Worm (Caenorhabditis elegans): ENCODE results near the gene cnd-1.

The cnd-1 gene

DNA sequence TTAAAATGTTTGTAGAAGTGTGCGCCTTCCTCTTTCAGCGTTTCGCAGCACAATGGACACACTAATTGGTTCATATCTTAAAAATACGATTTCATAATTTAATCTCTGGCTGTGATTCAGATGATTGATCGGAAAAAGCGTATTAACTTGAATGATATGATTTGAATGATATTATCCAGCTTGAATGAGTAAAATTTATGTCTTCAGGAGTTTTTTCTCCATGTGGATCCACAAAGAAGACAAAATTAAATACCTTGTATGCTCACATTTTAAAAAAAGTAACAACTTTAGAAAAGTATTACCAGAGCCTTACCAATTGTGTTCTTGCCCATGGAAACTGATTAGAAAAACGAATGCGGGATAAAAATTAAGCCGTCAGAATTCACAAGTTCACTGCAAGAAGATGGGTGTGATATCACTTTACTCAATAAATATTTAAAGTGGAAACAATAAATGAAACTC is 29.0 kb upstream of the cnd-1 start, which contains the start of gene ztf-8:
Gene ztf-8, minus strand, starts transcription at position 76 of the 462 bp plus-strand sequence.
- peak; percentile 38 for TF ChIP-seq crh-2 (tag; optimal IDR thresholded peaks at IDR 0.05)
- peak in 1 of 2 experiments; percentile 49 for TF ChIP-seq lsy-2 (tag; optimal IDR thresholded peaks at IDR 0.05)
- TF ChIP-seq fos-1 (tag; optimal IDR thresholded peaks at IDR 0.05) = no peak
- peak; percentile 31 for TF ChIP-seq ztf-4 (tag; optimal IDR thresholded peaks at IDR 0.05)
- TF ChIP-seq C34F6.9 (tag; optimal IDR thresholded peaks at IDR 0.05) = peak; percentile 25
- TF ChIP-seq nhr-12 (tag; optimal IDR thresholded peaks at IDR 0.05) = no peak
- peak; percentile 37 for TF ChIP-seq ama-1 (optimal IDR thresholded peaks at IDR 0.05)

DNA sequence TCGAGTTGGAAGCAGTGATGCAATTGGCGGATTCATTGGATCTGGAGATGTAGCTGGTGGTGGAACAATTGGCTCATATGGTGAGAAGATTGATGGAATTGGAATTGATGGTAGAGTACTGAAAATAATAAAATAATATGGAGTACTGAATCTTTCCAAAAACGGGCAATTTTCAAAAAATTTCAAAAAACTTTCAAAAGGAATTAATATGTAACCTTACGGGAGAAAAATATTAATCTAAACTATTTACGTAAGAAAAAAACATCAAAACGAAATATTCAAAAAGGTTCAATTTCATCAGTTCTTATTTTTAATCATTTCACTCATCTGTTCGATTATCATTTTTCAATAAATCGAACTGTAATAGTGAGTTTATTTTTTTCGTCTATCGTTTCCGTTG is 25.4 kb upstream of the cnd-1 start, which contains the start of gene ZC395.4:
Gene ZC395.4, plus strand, starts transcription at position 301 of the 400 bp plus-strand sequence.
- TF ChIP-seq elt-3 (tag; optimal IDR thresholded peaks at IDR 0.05) = no peak
- TF ChIP-seq ztf-4 (tag; optimal IDR thresholded peaks at IDR 0.05) = no peak
- no peak for TF ChIP-seq mbf-1 (tag; optimal IDR thresholded peaks at IDR 0.05)
- TF ChIP-seq nhr-77 (tag; optimal IDR thresholded peaks at IDR 0.05) = no peak
- TF ChIP-seq elt-1 (tag; optimal IDR thresholded peaks at IDR 0.05) = no peak

DNA sequence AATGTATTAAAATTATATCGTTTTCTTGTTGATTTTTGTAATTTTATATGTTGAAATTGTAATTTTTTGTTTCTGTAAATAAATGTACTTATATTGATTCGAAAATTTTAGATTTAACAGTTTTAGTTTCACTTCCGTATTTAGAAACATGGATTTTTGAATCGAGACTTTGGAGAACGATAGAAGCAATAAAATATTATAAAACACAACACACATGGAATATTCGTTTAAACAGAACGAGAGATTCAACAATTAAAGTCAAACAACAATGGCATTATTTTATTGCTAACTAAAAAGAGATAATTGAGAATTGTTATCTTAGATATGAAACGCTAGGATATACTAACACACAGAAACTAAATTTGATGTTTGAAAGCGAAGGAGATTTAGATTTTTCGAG is 24.0 kb upstream of the cnd-1 start:
- TF ChIP-seq nhr-6 (tag; optimal IDR thresholded peaks at IDR 0.05) (no peak), lsy-2 (tag; optimal IDR thresholded peaks at IDR 0.05) (no peak), nhr-12 (tag; optimal IDR thresholded peaks at IDR 0.05) (no peak), alr-1 (tag; optimal IDR thresholded peaks at IDR 0.05) (no peak), elt-1 (tag; optimal IDR thresholded peaks at IDR 0.05) (no peak), fos-1 (tag; optimal IDR thresholded peaks at IDR 0.05) (no peak), F13H6.1 (tag; optimal IDR thresholded peaks at IDR 0.05) (no peak), zag-1 (tag; optimal IDR thresholded peaks at IDR 0.05) (no peak), nhr-21 (tag; optimal IDR thresholded peaks at IDR 0.05) (no peak), elt-3 (tag; optimal IDR thresholded peaks at IDR 0.05) (no peak), nhr-25 (tag; optimal IDR thresholded peaks at IDR 0.05) (no peak), lin-39 (tag; optimal IDR thresholded peaks at IDR 0.05) (no peak), ZK546.5 (tag; optimal IDR thresholded peaks at IDR 0.05) (no peak), mbf-1 (tag; optimal IDR thresholded peaks at IDR 0.05) (no peak), ceh-82 (tag; optimal IDR thresholded peaks at IDR 0.05) (no peak), unc-55 (GFP tag; optimal IDR thresholded peaks at IDR 0.05) (no peak), unc-62 (GFP tag; optimal IDR thresholded peaks at IDR 0.05) (no peak), nhr-10 (tag; optimal IDR thresholded peaks at IDR 0.05) (no peak), dmd-4 (tag; optimal IDR thresholded peaks at IDR 0.05) (no peak)

DNA sequence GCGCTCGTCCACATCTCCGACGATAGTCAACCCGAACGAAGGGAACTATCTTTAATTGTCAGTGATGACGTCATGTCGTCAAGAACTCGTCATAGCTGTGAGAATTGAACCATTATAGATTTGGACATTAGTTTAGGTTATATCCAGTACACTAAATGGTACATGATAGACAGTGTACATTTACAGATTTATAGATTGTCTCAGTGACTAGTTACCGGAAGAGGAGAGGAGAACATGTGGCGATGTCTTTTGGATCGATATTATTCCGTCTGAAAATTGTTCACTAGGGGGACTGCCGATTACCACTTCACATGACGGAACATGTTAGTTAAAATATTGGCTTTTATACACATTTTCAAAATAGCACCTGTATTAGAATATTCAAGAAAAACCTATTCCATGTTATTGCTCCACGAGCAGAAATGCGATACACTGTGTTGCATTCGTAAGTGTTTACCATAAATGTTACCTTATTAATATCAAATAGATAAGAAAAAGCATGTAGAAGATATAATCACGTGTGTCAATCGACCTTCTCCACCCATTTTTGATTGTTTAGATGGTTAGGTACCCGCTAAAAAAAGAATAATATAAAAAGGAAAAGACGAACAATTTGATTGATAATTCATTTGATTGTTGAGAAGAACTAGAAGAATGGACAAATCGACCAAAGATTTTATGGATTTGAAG is 22.9 kb upstream of the cnd-1 start, which contains the start of gene ZC395.5:
Gene ZC395.5, plus strand, starts transcription at position 632 of the 690 bp plus-strand sequence.
- TF ChIP-seq aly-2 (tag; optimal IDR thresholded peaks at IDR 0.05) (no peak), gmeb-1 (tag; optimal IDR thresholded peaks at IDR 0.05) (peak; percentile 59), crh-2 (tag; optimal IDR thresholded peaks at IDR 0.05) (peak; percentile 28)

DNA sequence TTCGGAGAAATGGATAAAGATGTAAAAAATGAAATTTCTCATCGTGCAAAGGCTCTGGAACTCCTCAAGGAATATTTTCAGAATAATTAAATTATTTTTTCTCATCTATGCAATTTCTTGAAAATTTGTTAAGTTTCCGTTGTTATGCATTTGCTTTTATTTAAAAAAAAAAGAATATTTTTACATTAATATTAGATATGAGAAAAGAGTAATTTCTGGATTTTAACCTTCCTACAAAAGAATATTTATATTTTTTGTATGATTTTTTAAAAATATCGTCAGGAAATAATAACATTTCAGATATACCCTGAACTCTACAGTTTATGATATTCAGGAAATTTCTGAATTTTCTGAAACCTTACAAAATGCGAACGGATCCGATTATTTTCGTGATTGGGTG is 20.4 kb upstream of the cnd-1 start, which contains the start of gene gro-1:
Gene gro-1, plus strand, starts transcription at position 301 of the 400 bp plus-strand sequence.
- no peak for TF ChIP-seq sem-4 (tag; optimal IDR thresholded peaks at IDR 0.05)
- TF ChIP-seq nhr-77 (tag; optimal IDR thresholded peaks at IDR 0.05) = no peak
- no peak for TF ChIP-seq lin-13 (GFP tag; optimal IDR thresholded peaks at IDR 0.05)
- no peak for TF ChIP-seq nhr-10 (tag; optimal IDR thresholded peaks at IDR 0.05)
- TF ChIP-seq elt-3 (tag; optimal IDR thresholded peaks at IDR 0.05) = no peak
- TF ChIP-seq sma-9 (GFP tag; optimal IDR thresholded peaks at IDR 0.05) = no peak
- TF ChIP-seq sma-9 (tag; optimal IDR thresholded peaks at IDR 0.05) = no peak
- no peak for TF ChIP-seq peb-1 (tag; optimal IDR thresholded peaks at IDR 0.05)
- TF ChIP-seq nhr-11 (tag; optimal IDR thresholded peaks at IDR 0.05) = no peak
- no peak for TF ChIP-seq nhr-23 (tag; optimal IDR thresholded peaks at IDR 0.05)
- TF ChIP-seq ama-1 (optimal IDR thresholded peaks at IDR 0.05) = no peak
- no peak for TF ChIP-seq unc-39 (tag; optimal IDR thresholded peaks at IDR 0.05)
